Fruit fly (Drosophila melanogaster) whole organism, prepupa: ENCODE measurements around the gene sad.

ENCODE experiments used
- Blimp-1 ChIP-seq: fragments of 200-800 bp; sonication (Bioruptor generic); optimal IDR thresholded peaks from 3 replicates; lab custom pipeline; 2017; ENCODE audit warnings: missing biosample characterization, missing genetic modification characterization, mild to moderate bottlenecking, moderate library complexity, missing genetic modification reagents
- CG10631 ChIP-seq: fragments of 200-800 bp; sonication (Bioruptor generic); optimal IDR thresholded peaks from 2 replicates; lab custom pipeline; 2016; ENCODE audit warnings: missing biosample characterization, missing genetic modification characterization
- CG11902 ChIP-seq: fragments of 200-800 bp; sonication (Bioruptor generic); optimal IDR thresholded peaks from 3 replicates; lab custom pipeline; 2016; ENCODE audit warnings: missing biosample characterization, missing genetic modification characterization
- CG16779 ChIP-seq: fragments of 200-800 bp; sonication (Bioruptor generic); optimal IDR thresholded peaks from 3 replicates; lab custom pipeline; 2017; ENCODE audit warnings: missing biosample characterization, mild to moderate bottlenecking, missing genetic modification characterization
- CG3032 ChIP-seq: fragments of 200-800 bp; optimal IDR thresholded peaks from 2 replicates; lab custom pipeline; 2019; ENCODE audit warnings: missing biosample characterization, mild to moderate bottlenecking, missing genetic modification characterization, moderate library complexity
- CG6276 ChIP-seq: fragments of 200-800 bp; sonication (Bioruptor generic); optimal IDR thresholded peaks from 2 replicates; lab custom pipeline; 2017; ENCODE audit warnings: missing biosample characterization, mild to moderate bottlenecking, missing genetic modification characterization
- CG6808 ChIP-seq: fragments of 200-800 bp; sonication (Bioruptor generic); optimal IDR thresholded peaks from 3 replicates; lab custom pipeline; 2017; ENCODE audit warnings: missing biosample characterization, missing genetic modification characterization, mild to moderate bottlenecking, moderate library complexity, missing genetic modification reagents
- CG6854 ChIP-seq: fragments of 200-800 bp; sonication (Bioruptor generic); optimal IDR thresholded peaks from 2 replicates; lab custom pipeline; 2017; ENCODE audit warnings: missing biosample characterization, mild to moderate bottlenecking, missing genetic modification characterization
- CG8632 ChIP-seq: fragments of 200-800 bp; sonication (Bioruptor generic); optimal IDR thresholded peaks from 3 replicates; lab custom pipeline; 2016; ENCODE audit warnings: missing biosample characterization, missing genetic modification characterization
- Ets96B ChIP-seq: fragments of 200-800 bp; optimal IDR thresholded peaks from 2 replicates; lab custom pipeline; 2019; ENCODE audit warnings: missing biosample characterization, mild to moderate bottlenecking, missing genetic modification characterization, moderate library complexity
- Lpt ChIP-seq: fragments of 200-800 bp; sonication (Bioruptor generic); optimal IDR thresholded peaks from 3 replicates; lab custom pipeline; 2016; ENCODE audit warnings: missing biosample characterization, missing genetic modification characterization
- Smox ChIP-seq: fragments of 200-800 bp; sonication (Bioruptor generic); optimal IDR thresholded peaks from 3 replicates; lab custom pipeline; 2016; ENCODE audit warnings: missing biosample characterization, missing genetic modification characterization
- fd59A ChIP-seq: fragments of 200-800 bp; sonication (Bioruptor generic); optimal IDR thresholded peaks from 2 replicates; lab custom pipeline; 2017; ENCODE audit warnings: missing biosample characterization, mild to moderate bottlenecking, missing genetic modification characterization, missing genetic modification reagents
- lz ChIP-seq: fragments of 200-800 bp; sonication (Bioruptor generic); optimal IDR thresholded peaks from 3 replicates; lab custom pipeline; 2016; ENCODE audit warnings: missing biosample characterization, missing genetic modification characterization

dm6 chr3R:11902893-11903292, 25.9 kb downstream of the sad start:
- no peak for TF ChIP-seq CG16779 (tag; lab: Kevin White, UChicago)
- no peak for TF ChIP-seq Blimp-1 (GFP tag; lab: Kevin White, UChicago)
- no peak for TF ChIP-seq CG10631
- peak; percentile 6 for TF ChIP-seq lz (GFP tag; lab: Kevin White, UChicago)
- TF ChIP-seq CG8632: no peak
- TF ChIP-seq CG6854 (GFP tag; lab: Kevin White, UChicago): no peak
- TF ChIP-seq CG6276 (GFP tag; lab: Kevin White, UChicago): no peak
- no peak for TF ChIP-seq Lpt
- no peak for TF ChIP-seq Ets96B (tag; lab: Kevin White, UChicago)
- no peak for TF ChIP-seq CG6808 (GFP tag; lab: Kevin White, UChicago)
- no peak for TF ChIP-seq Smox (GFP tag; lab: Kevin White, UChicago)
- TF ChIP-seq fd59A (GFP tag; lab: Kevin White, UChicago): no peak
- no peak for TF ChIP-seq CG11902 (GFP tag; lab: Kevin White, UChicago)
- no peak for TF ChIP-seq CG3032 (tag; lab: Kevin White, UChicago)
